Worm (Caenorhabditis elegans): Measurements from ENCODE around the gene mix-1.

DNA sequence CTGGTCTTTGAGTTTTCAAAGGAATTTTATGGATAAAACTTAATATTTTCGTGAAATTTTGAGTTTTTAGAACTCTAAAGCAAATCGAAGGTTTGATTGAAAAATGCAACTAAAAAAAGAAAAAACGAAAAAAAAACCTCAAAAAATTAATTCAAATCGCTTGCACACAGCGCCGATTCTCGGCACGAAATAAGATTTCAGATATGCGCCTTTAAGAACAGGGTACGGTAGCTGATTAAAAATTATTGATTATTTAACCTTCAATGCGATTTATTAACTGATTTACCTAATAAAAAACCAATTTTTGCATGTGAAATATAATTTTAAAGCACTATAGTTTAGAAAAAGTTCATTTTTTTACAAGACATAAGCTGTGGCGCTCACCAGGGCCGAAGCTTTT lies 28.8 kb downstream of the mix-1 start:
- TF ChIP-seq lsy-2 (tag; optimal IDR thresholded peaks at IDR 0.05) (no peak), snpc-4 (tag; optimal IDR thresholded peaks at IDR 0.05) (no peak)
